Worm (Caenorhabditis elegans): ENCODE data around the gene cht-3.

DNA sequence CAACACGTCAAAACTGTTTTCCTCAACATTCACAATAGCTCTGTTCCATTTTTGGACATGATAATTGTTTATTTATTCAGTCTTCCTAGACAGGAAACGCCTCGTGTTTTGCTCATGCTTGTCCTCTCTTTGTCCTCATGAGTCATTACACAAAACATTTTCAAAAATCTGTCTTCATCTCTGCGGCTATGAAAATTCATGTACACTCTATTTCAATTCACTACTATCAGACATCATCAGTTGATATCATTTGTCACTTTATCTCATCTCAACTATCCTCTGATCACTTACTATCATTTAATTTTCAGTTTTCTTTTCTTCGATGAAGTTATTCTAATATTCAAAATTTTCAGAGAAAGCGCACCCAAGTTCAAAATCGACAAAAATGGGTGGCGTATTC lies 20.4 kb downstream of the cht-3 start, which contains the start of gene adah-1:
- no peak for TF ChIP-seq him-1 (tag; optimal IDR thresholded peaks at IDR 0.05)
- TF ChIP-seq dao-5 (tag; optimal IDR thresholded peaks at IDR 0.05), result no peak
